In the genomic region with DNA sequence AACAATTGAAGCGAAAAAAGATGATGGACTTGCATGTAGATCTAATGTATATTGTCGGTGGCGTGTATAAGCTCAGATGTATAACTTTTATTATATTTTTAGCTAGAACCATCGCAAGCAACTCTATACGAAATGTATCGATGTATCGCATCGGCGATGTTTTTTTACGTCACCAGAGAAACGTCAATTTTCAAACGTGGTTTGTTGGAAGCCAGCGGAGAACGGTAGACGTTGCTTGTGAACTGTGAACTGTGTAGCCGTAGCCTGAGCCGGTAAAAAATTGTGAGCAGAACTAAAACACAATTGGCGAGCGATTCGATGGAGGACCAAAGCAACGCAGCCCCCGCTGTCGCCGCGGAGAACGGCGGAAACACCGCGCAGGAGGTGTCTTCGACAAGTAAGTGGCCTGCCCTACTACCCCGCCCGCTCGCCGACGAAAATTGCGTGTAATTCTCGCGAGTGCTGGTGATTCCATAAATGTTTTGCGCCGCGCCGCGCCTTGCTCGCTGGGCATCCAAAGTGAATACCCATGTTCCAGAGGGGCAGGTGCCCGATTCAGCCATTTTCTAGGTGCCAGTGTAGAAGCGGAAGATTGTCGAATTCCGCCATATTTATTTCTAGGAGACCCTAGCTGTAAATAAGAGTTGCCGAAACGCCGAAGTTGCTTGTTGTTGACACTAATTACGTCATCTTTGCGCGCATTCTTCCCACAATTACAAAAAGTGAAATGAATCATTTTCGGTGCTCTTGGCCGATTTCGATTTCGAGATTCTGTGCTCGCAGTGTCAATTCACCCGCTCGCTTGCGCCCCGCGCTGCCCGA, we compare ENCODE assay signal across 1 fruit fly cellular context.
TF ChIP-seq lines count a peak whose summit lies in the region.

A gene (plus strand): TSS at position 193 of the 822 bp plus-strand sequence.

TF ChIP-seq in whole organism, embryonic, 481 proteins besides CTCF, POLR2A, EP300 and RAD21 (continued from another document and continues in another):
- TF ChIP-seq Lpt (GFP tag; optimal IDR thresholded peaks at IDR 0.05; lab: Kevin White, UChicago) (no peak), CG1792 (GFP tag; optimal IDR thresholded peaks at IDR 0.05; lab: Kevin White, UChicago) (no peak), CG15073 (GFP tag; optimal IDR thresholded peaks at IDR 0.05; lab: Kevin White, UChicago) (no peak), inv (GFP tag; IDR thresholded peaks at IDR 0.05; lab: Robert Waterston, UW; ENCODE audit: partially characterized antibody) (peak; percentile 99), CG2199 (GFP tag; IDR thresholded peaks at IDR 0.05; lab: Robert Waterston, UW) (peak; percentile 73; the same call in 1 of the 3 replicates), Antp (GFP tag; optimal IDR thresholded peaks at IDR 0.05; lab: Kevin White, UChicago) (no peak), z (GFP tag; IDR thresholded peaks at IDR 0.05; lab: Robert Waterston, UW) (no peak), CG6175 (GFP tag; IDR thresholded peaks at IDR 0.05; lab: Robert Waterston, UW) (no peak), peb (GFP tag; IDR thresholded peaks at IDR 0.05; lab: Robert Waterston, UW) (no peak), Xrp1 (GFP tag; IDR thresholded peaks at IDR 0.05; lab: Robert Waterston, UW) (no peak), CG15696 (tag; optimal IDR thresholded peaks at IDR 0.05; lab: Kevin White, UChicago) (no peak), pan (optimal IDR thresholded peaks at IDR 0.05; lab: Kevin White, UChicago) (no peak), pan (GFP tag; optimal IDR thresholded peaks at IDR 0.05 in 1 of 2, IDR thresholded peaks at IDR 0.05 in 1 of 2) (peak in 1 of 2 experiments; percentile 29), CG14710 (tag; optimal IDR thresholded peaks at IDR 0.05; lab: Kevin White, UChicago) (peak; percentile 54), CG12299 (tag; optimal IDR thresholded peaks at IDR 0.05; lab: Kevin White, UChicago) (no peak), CG8388 (GFP tag; optimal IDR thresholded peaks at IDR 0.05; lab: Kevin White, UChicago) (no peak), Nf-YB (GFP tag; optimal IDR thresholded peaks at IDR 0.05; lab: Kevin White, UChicago) (peak; percentile 8), sd (tag; optimal IDR thresholded peaks at IDR 0.05; lab: Kevin White, UChicago) (no peak), gcm2 (GFP tag; optimal IDR thresholded peaks at IDR 0.05; lab: Kevin White, UChicago) (no peak), CG5180 (GFP tag; optimal IDR thresholded peaks at IDR 0.05; lab: Kevin White, UChicago) (peak; percentile 61), Sry-δ (GFP tag; optimal IDR thresholded peaks at IDR 0.05; lab: Kevin White, UChicago) (peak; percentile 85), CG30020 (tag; optimal IDR thresholded peaks at IDR 0.05; lab: Kevin White, UChicago) (peak; percentile 93), ara (GFP tag; IDR thresholded peaks at IDR 0.05; lab: Robert Waterston, UW) (peak; percentile 51; the same call in 1 of the 2 replicates), en (GFP tag; optimal IDR thresholded peaks at IDR 0.05; lab: Kevin White, UChicago) (no peak), az2 (GFP tag; optimal IDR thresholded peaks at IDR 0.05; lab: Kevin White, UChicago) (no peak), CG9727 (GFP tag; optimal IDR thresholded peaks at IDR 0.05; lab: Kevin White, UChicago) (peak; percentile 33), Sox100B (GFP tag; optimal IDR thresholded peaks at IDR 0.05; lab: Kevin White, UChicago) (no peak), Ets65A (GFP tag; lab: Kevin White, UChicago) (peak; percentile 71), yki (optimal IDR thresholded peaks at IDR 0.05; lab: Kevin White, UChicago) (no peak), BEAF-32 (GFP tag; optimal IDR thresholded peaks at IDR 0.05; lab: Kevin White, UChicago) (peak; percentile 97), exex (tag; optimal IDR thresholded peaks at IDR 0.05; lab: Kevin White, UChicago) (peak; percentile 17), Oli (tag; optimal IDR thresholded peaks at IDR 0.05; lab: Kevin White, UChicago) (no peak), Nf-YC (tag; optimal IDR thresholded peaks at IDR 0.05; lab: Kevin White, UChicago) (peak; percentile 34), dan (GFP tag; IDR thresholded peaks at IDR 0.05; lab: Robert Waterston, UW) (no peak), stc (GFP tag; IDR thresholded peaks at IDR 0.05; lab: Robert Waterston, UW) (0 out of 2 replicates have a peak, but pooled peaks have one; percentile 35), CG3726 (GFP tag; IDR thresholded peaks at IDR 0.05; lab: Robert Waterston, UW) (no peak), unc-4 (GFP tag; IDR thresholded peaks at IDR 0.05; lab: Robert Waterston, UW; ENCODE audit: partially characterized antibody) (peak; percentile 97), Rfx (GFP tag; IDR thresholded peaks at IDR 0.05; lab: Robert Waterston, UW) (peak; percentile 72), Mad (GFP tag; optimal IDR thresholded peaks at IDR 0.05; lab: Kevin White, UChicago) (no peak), Eip74EF (GFP tag; optimal IDR thresholded peaks at IDR 0.05; lab: Kevin White, UChicago) (no peak), zf30C (GFP tag; optimal IDR thresholded peaks at IDR 0.05; lab: Kevin White, UChicago) (no peak), Hr39 (optimal IDR thresholded peaks at IDR 0.05; lab: Kevin White, UChicago) (no peak), fd64A (GFP tag; optimal IDR thresholded peaks at IDR 0.05; lab: Kevin White, UChicago) (peak; percentile 9), Gsc (GFP tag; IDR thresholded peaks at IDR 0.05; lab: Robert Waterston, UW) (no peak), pros (GFP tag; optimal IDR thresholded peaks at IDR 0.05; lab: Kevin White, UChicago) (no peak), Fer3 (tag; optimal IDR thresholded peaks at IDR 0.05; lab: Kevin White, UChicago) (peak; percentile 41), CG8281 (tag; optimal IDR thresholded peaks at IDR 0.05; lab: Kevin White, UChicago) (no peak), Neu2 (GFP tag; optimal IDR thresholded peaks at IDR 0.05; lab: Kevin White, UChicago; ENCODE audit: borderline replicate concordance) (no peak), CG11093 (GFP tag; IDR thresholded peaks at IDR 0.05; lab: Robert Waterston, UW) (no peak), Doc2 (GFP tag; IDR thresholded peaks at IDR 0.05; lab: Robert Waterston, UW) (no peak), rib (GFP tag; IDR thresholded peaks at IDR 0.05; lab: Robert Waterston, UW) (peak; percentile 10; the same call in 1 of the 2 replicates), CG5245 (GFP tag; optimal IDR thresholded peaks at IDR 0.05; lab: Kevin White, UChicago) (no peak), sr (GFP tag; IDR thresholded peaks at IDR 0.05; lab: Robert Waterston, UW) (0 out of 3 replicates have a peak, but pooled peaks have one; percentile 8), slbo (GFP tag; IDR thresholded peaks at IDR 0.05; lab: Robert Waterston, UW) (peak; percentile 64), disco-r (GFP tag; optimal IDR thresholded peaks at IDR 0.05; lab: Kevin White, UChicago) (no peak), D19A (tag; optimal IDR thresholded peaks at IDR 0.05; lab: Kevin White, UChicago) (peak; percentile 3), ken (GFP tag; IDR thresholded peaks at IDR 0.05; lab: Robert Waterston, UW) (peak; percentile 47; the same call in 1 of the 3 replicates), CG3407 (GFP tag; optimal IDR thresholded peaks at IDR 0.05; lab: Kevin White, UChicago) (no peak), sc (optimal IDR thresholded peaks at IDR 0.05; lab: Kevin White, UChicago) (no peak), sc (GFP tag; optimal IDR thresholded peaks at IDR 0.05; lab: Kevin White, UChicago) (no peak), Hr51 (GFP tag; optimal IDR thresholded peaks at IDR 0.05; lab: Kevin White, UChicago) (no peak), CG17829 (tag; optimal IDR thresholded peaks at IDR 0.05; lab: Kevin White, UChicago) (peak; percentile 64), CG2678 (tag; optimal IDR thresholded peaks at IDR 0.05; lab: Kevin White, UChicago) (no peak), chn (GFP tag; optimal IDR thresholded peaks at IDR 0.05; lab: Kevin White, UChicago) (no peak), Atf6 (GFP tag; IDR thresholded peaks at IDR 0.05; lab: Robert Waterston, UW) (no peak), Dip2 (GFP tag; IDR thresholded peaks at IDR 0.05; lab: Robert Waterston, UW) (no peak), sob (GFP tag; IDR thresholded peaks at IDR 0.05; lab: Robert Waterston, UW) (peak; percentile 61), CG9932 (GFP tag; IDR thresholded peaks at IDR 0.05; lab: Robert Waterston, UW) (peak; percentile 81), Oaz (GFP tag; IDR thresholded peaks at IDR 0.05; lab: Robert Waterston, UW) (no peak), Abd-B (GFP tag; optimal IDR thresholded peaks at IDR 0.05; lab: Kevin White, UChicago) (peak; percentile 50), CG10654 (GFP tag; optimal IDR thresholded peaks at IDR 0.05; lab: Kevin White, UChicago) (no peak), CG17186 (GFP tag; optimal IDR thresholded peaks at IDR 0.05; lab: Kevin White, UChicago) (peak; percentile 55), fd3F (GFP tag; optimal IDR thresholded peaks at IDR 0.05; lab: Kevin White, UChicago) (peak; percentile 54), CG7556 (GFP tag; optimal IDR thresholded peaks at IDR 0.05; lab: Kevin White, UChicago) (no peak), ac (GFP tag; optimal IDR thresholded peaks at IDR 0.05; lab: Kevin White, UChicago) (no peak), CG12155 (GFP tag; optimal IDR thresholded peaks at IDR 0.05; lab: Kevin White, UChicago) (peak; percentile 27), CkIIα-i1 (GFP tag; IDR thresholded peaks at IDR 0.05; lab: Robert Waterston, UW) (no peak), hkb (optimal IDR thresholded peaks at IDR 0.05; lab: Kevin White, UChicago) (no peak), hkb (GFP tag; IDR thresholded peaks at IDR 0.05; lab: Robert Waterston, UW) (no peak), CG9215 (GFP tag; IDR thresholded peaks at IDR 0.05; lab: Robert Waterston, UW) (no peak), CG7987 (GFP tag; optimal IDR thresholded peaks at IDR 0.05; lab: Kevin White, UChicago) (peak; percentile 38), CG2120 (GFP tag; optimal IDR thresholded peaks at IDR 0.05; lab: Kevin White, UChicago) (peak; percentile 48), CG10959 (GFP tag; IDR thresholded peaks at IDR 0.05; lab: Robert Waterston, UW) (no peak), CG1602 (GFP tag; optimal IDR thresholded peaks at IDR 0.05; lab: Kevin White, UChicago) (no peak), CG11504 (tag; optimal IDR thresholded peaks at IDR 0.05; lab: Kevin White, UChicago) (no peak), HLH3B (GFP tag; IDR thresholded peaks at IDR 0.05; lab: Robert Waterston, UW) (no peak), CG10462 (GFP tag; optimal IDR thresholded peaks at IDR 0.05; lab: Kevin White, UChicago) (no peak), gro (GFP tag; optimal IDR thresholded peaks at IDR 0.05; lab: Kevin White, UChicago) (no peak), CG2875 (GFP tag; optimal IDR thresholded peaks at IDR 0.05; lab: Kevin White, UChicago) (no peak), Vsx1 (GFP tag; optimal IDR thresholded peaks at IDR 0.05; lab: Kevin White, UChicago) (peak; percentile 34), kni (GFP tag; optimal IDR thresholded peaks at IDR 0.05; lab: Kevin White, UChicago) (no peak), CHES-1-like (GFP tag; optimal IDR thresholded peaks at IDR 0.05; lab: Kevin White, UChicago) (peak; percentile 47), pho (GFP tag; optimal IDR thresholded peaks at IDR 0.05; lab: Kevin White, UChicago) (peak; percentile 45), CG17359 (tag; optimal IDR thresholded peaks at IDR 0.05; lab: Kevin White, UChicago) (no peak), NFAT (GFP tag; IDR thresholded peaks at IDR 0.05; lab: Robert Waterston, UW) (peak; percentile 75), CG3847 (GFP tag; IDR thresholded peaks at IDR 0.05; lab: Robert Waterston, UW) (peak; percentile 27; the same call in 1 of the 2 replicates), pfk (GFP tag; optimal IDR thresholded peaks at IDR 0.05; lab: Kevin White, UChicago) (peak; percentile 19), Stat92E (GFP tag; optimal IDR thresholded peaks at IDR 0.05; lab: Kevin White, UChicago) (no peak), otp (GFP tag; IDR thresholded peaks at IDR 0.05; lab: Robert Waterston, UW) (peak; percentile 43; the same call in 1 of the 3 replicates), bbx (GFP tag; IDR thresholded peaks at IDR 0.05; lab: Robert Waterston, UW; ENCODE audit: partially characterized antibody) (peak; percentile 99), CG14860 (GFP tag; IDR thresholded peaks at IDR 0.05; lab: Robert Waterston, UW; ENCODE audit: partially characterized antibody) (peak; percentile 98), CG14050 (GFP tag; IDR thresholded peaks at IDR 0.05; lab: Robert Waterston, UW) (no peak), CG18262 (tag; optimal IDR thresholded peaks at IDR 0.05; lab: Kevin White, UChicago) (peak; percentile 32), pita (GFP tag; optimal IDR thresholded peaks at IDR 0.05; lab: Kevin White, UChicago) (no peak), Bgb (GFP tag; IDR thresholded peaks at IDR 0.05; lab: Robert Waterston, UW; ENCODE audit: partially characterized antibody) (peak; percentile 100), CG32532 (GFP tag; IDR thresholded peaks at IDR 0.05; lab: Robert Waterston, UW) (peak; percentile 69), wor (GFP tag; IDR thresholded peaks at IDR 0.05; lab: Robert Waterston, UW) (no peak), CG11456 (GFP tag; IDR thresholded peaks at IDR 0.05; lab: Robert Waterston, UW) (peak; percentile 55; the same call in 1 of the 3 replicates), corto (GFP tag; optimal IDR thresholded peaks at IDR 0.05; lab: Kevin White, UChicago) (no peak), CG13775 (GFP tag; optimal IDR thresholded peaks at IDR 0.05; lab: Kevin White, UChicago) (peak; percentile 32), pum (GFP tag; optimal IDR thresholded peaks at IDR 0.05; lab: Kevin White, UChicago) (no peak), jumu (GFP tag; optimal IDR thresholded peaks at IDR 0.05; lab: Kevin White, UChicago) (no peak), MTF-1 (GFP tag; optimal IDR thresholded peaks at IDR 0.05; lab: Kevin White, UChicago; ENCODE audit: borderline replicate concordance) (no peak), Atf-2 (GFP tag; optimal IDR thresholded peaks at IDR 0.05; lab: Kevin White, UChicago) (no peak), cg (GFP tag; optimal IDR thresholded peaks at IDR 0.05; lab: Kevin White, UChicago) (no peak), jing (GFP tag; optimal IDR thresholded peaks at IDR 0.05; lab: Kevin White, UChicago) (no peak), CG14965 (GFP tag; optimal IDR thresholded peaks at IDR 0.05; lab: Kevin White, UChicago; ENCODE audit: borderline replicate concordance) (no peak), CG30431 (GFP tag; optimal IDR thresholded peaks at IDR 0.05; lab: Kevin White, UChicago) (no peak), CG11723 (GFP tag; optimal IDR thresholded peaks at IDR 0.05; lab: Kevin White, UChicago) (peak; percentile 65), ash1 (GFP tag; optimal IDR thresholded peaks at IDR 0.05; lab: Kevin White, UChicago) (no peak), sens-2 (GFP tag; IDR thresholded peaks at IDR 0.05; lab: Robert Waterston, UW) (no peak), CG17361 (GFP tag; IDR thresholded peaks at IDR 0.05; lab: Robert Waterston, UW) (peak; percentile 35; the same call in 1 of the 3 replicates), CG10366 (GFP tag; IDR thresholded peaks at IDR 0.05; lab: Robert Waterston, UW) (0 out of 2 replicates have a peak, but pooled peaks have one; percentile 20)
